Worm (Caenorhabditis elegans) whole organism, L3 larva: Measurements from ENCODE around the gene spds-1.

Source experiments
- R02D3.7 ChIP-seq: fragments of 150-350 bp; optimal IDR thresholded peaks from 2 replicates; lab custom pipeline; 2014; ENCODE audit warnings: missing biosample characterization, missing genetic modification characterization
- ZK546.5 ChIP-seq: sonication (generic microtip); optimal IDR thresholded peaks from 2 replicates; lab custom pipeline; 2017; ENCODE audit warnings: missing biosample characterization, missing genetic modification characterization
- aly-2 ChIP-seq: fragments of 150-350 bp; optimal IDR thresholded peaks from 2 replicates; lab custom pipeline; 2014; ENCODE audit warnings: missing biosample characterization, missing genetic modification characterization
- ama-1 ChIP-seq: fragments of 150-350 bp; optimal IDR thresholded peaks from 2 replicates; lab custom pipeline; 2018
- ceh-16 ChIP-seq: sonication (generic microtip); optimal IDR thresholded peaks from 2 replicates; lab custom pipeline; 2017; ENCODE audit warnings: missing biosample characterization, missing genetic modification characterization
- ceh-28 ChIP-seq: fragments of 150-350 bp; optimal IDR thresholded peaks from 2 replicates; lab custom pipeline; 2014; ENCODE audit warnings: missing biosample characterization, missing genetic modification reagents, missing genetic modification characterization
- ceh-82 ChIP-seq: fragments of 150-350 bp; optimal IDR thresholded peaks from 2 replicates; lab custom pipeline; 2014; ENCODE audit warnings: missing biosample characterization, missing genetic modification characterization
- ceh-9 ChIP-seq: sonication (generic microtip); optimal IDR thresholded peaks from 2 replicates; lab custom pipeline; 2018; ENCODE audit warnings: missing biosample characterization, missing genetic modification characterization
- daf-12 ChIP-seq: fragments of 150-350 bp; optimal IDR thresholded peaks from 2 replicates; lab custom pipeline; 2014; ENCODE audit warnings: missing biosample characterization, missing genetic modification reagents, missing genetic modification characterization
- egl-5 ChIP-seq: fragments of 150-350 bp; optimal IDR thresholded peaks from 2 replicates; lab custom pipeline; 2017; ENCODE audit warnings: missing biosample characterization, missing genetic modification reagents, missing genetic modification characterization, inconsistent platforms
- elt-1 ChIP-seq: fragments of 150-350 bp; optimal IDR thresholded peaks from 2 replicates; lab custom pipeline; 2014; ENCODE audit warnings: missing biosample characterization, missing genetic modification characterization
- elt-2 ChIP-seq: sonication (generic microtip); optimal IDR thresholded peaks from 2 replicates; lab custom pipeline; 2016; ENCODE audit warnings: missing genetic modification reagents, mild to moderate bottlenecking, missing genetic modification characterization, missing compliant biosample characterization
- eor-1 ChIP-seq, 2 experiments: fragments of 150-350 bp; optimal IDR thresholded peaks; 2 replicates each; lab custom pipeline; 2014 to 2018; ENCODE audit warnings: missing biosample characterization in 2 of 2, missing genetic modification characterization in 2 of 2
- fkh-10 ChIP-seq: sonication (generic microtip); optimal IDR thresholded peaks from 2 replicates; lab custom pipeline; 2017; ENCODE audit warnings: missing biosample characterization, missing genetic modification reagents, missing genetic modification characterization
- fkh-2 ChIP-seq: fragments of 150-350 bp; optimal IDR thresholded peaks from 2 replicates; lab custom pipeline; 2014; ENCODE audit warnings: missing biosample characterization, missing genetic modification reagents, missing genetic modification characterization
- fos-1 ChIP-seq: fragments of 150-350 bp; optimal IDR thresholded peaks from 2 replicates; lab custom pipeline; 2014; ENCODE audit warnings: missing biosample characterization, missing genetic modification characterization
- hmg-11 ChIP-seq: sonication (generic microtip); optimal IDR thresholded peaks from 2 replicates; lab custom pipeline; 2016; ENCODE audit warnings: missing genetic modification characterization, missing compliant biosample characterization
- jun-1 ChIP-seq: fragments of 150-350 bp; optimal IDR thresholded peaks from 2 replicates; lab custom pipeline; 2014; ENCODE audit warnings: missing biosample characterization, missing genetic modification reagents, missing genetic modification characterization
- lin-15B ChIP-seq: fragments of 150-350 bp; optimal IDR thresholded peaks from 2 replicates; lab custom pipeline; 2014; ENCODE audit warnings: missing biosample characterization, missing genetic modification characterization
- lin-39 ChIP-seq: fragments of 150-350 bp; optimal IDR thresholded peaks from 2 replicates; lab custom pipeline; 2018; ENCODE audit warnings: missing biosample characterization, missing genetic modification reagents, missing genetic modification characterization
- lsy-12 ChIP-seq: sonication (generic microtip); optimal IDR thresholded peaks from 2 replicates; lab custom pipeline; 2016; ENCODE audit warnings: mild to moderate bottlenecking, missing genetic modification characterization, missing compliant biosample characterization
- mml-1 ChIP-seq: fragments of 150-350 bp; sonication (generic microtip); optimal IDR thresholded peaks from 3 replicates; lab custom pipeline; 2014; ENCODE audit warnings: missing biosample characterization, missing genetic modification characterization
- nfya-1 ChIP-seq: sonication (generic microtip); optimal IDR thresholded peaks from 2 replicates; lab custom pipeline; 2017; ENCODE audit warnings: missing genetic modification characterization, mild to moderate bottlenecking, missing compliant biosample characterization, antibody characterized with exemption, moderate library complexity; ENCODE audit not compliant: insufficient read depth
- nhr-11 ChIP-seq: fragments of 150-350 bp; optimal IDR thresholded peaks from 2 replicates; lab custom pipeline; 2014; ENCODE audit warnings: missing biosample characterization, missing genetic modification characterization
- nhr-12 ChIP-seq: fragments of 150-350 bp; optimal IDR thresholded peaks from 2 replicates; lab custom pipeline; 2014; ENCODE audit warnings: missing biosample characterization, missing genetic modification characterization
- nhr-237 ChIP-seq: fragments of 150-350 bp; optimal IDR thresholded peaks from 2 replicates; lab custom pipeline; 2014; ENCODE audit warnings: missing biosample characterization, missing genetic modification characterization
- nhr-28 ChIP-seq: fragments of 150-350 bp; optimal IDR thresholded peaks from 2 replicates; lab custom pipeline; 2014; ENCODE audit warnings: missing biosample characterization, missing genetic modification characterization
- nhr-43 ChIP-seq: sonication (generic microtip); optimal IDR thresholded peaks from 2 replicates; lab custom pipeline; 2016; ENCODE audit warnings: mild to moderate bottlenecking, missing genetic modification characterization, missing compliant biosample characterization; ENCODE audit not compliant: poor library complexity, severe bottlenecking
- pha-4 ChIP-seq: fragments of 150-350 bp; optimal IDR thresholded peaks from 2 replicates; lab custom pipeline; 2014; ENCODE audit warnings: missing biosample characterization, missing genetic modification reagents, missing genetic modification characterization
- pqm-1 ChIP-seq: fragments of 150-350 bp; optimal IDR thresholded peaks from 2 replicates; lab custom pipeline; 2017; ENCODE audit warnings: missing biosample characterization, missing genetic modification characterization, inconsistent platforms
- skn-1 ChIP-seq: fragments of 150-350 bp; optimal IDR thresholded peaks from 2 replicates; lab custom pipeline; 2014; ENCODE audit warnings: missing biosample characterization, missing genetic modification characterization
- tbx-2 ChIP-seq: sonication (generic microtip); optimal IDR thresholded peaks from 2 replicates; lab custom pipeline; 2016; ENCODE audit warnings: mild to moderate bottlenecking, missing genetic modification characterization, missing compliant biosample characterization
- unc-62 ChIP-seq: fragments of 150-350 bp; sonication (generic microtip); optimal IDR thresholded peaks from 4 replicates; lab custom pipeline; 2014; ENCODE audit warnings: missing biosample characterization, missing genetic modification reagents, missing genetic modification characterization
- zag-1 ChIP-seq: fragments of 150-350 bp; optimal IDR thresholded peaks from 2 replicates; lab custom pipeline; 2014; ENCODE audit warnings: missing biosample characterization, missing genetic modification characterization

Gene spds-1

ce11 chrII:12789497-12789896 is 17.2 kb upstream of the spds-1 start:
- no peak for TF ChIP-seq hmg-11 (tag; lab: Kevin White, UChicago)
- no peak for TF ChIP-seq pha-4 (tag; lab: Kevin White, UChicago)
- no peak for TF ChIP-seq fkh-10 (GFP tag; lab: Kevin White, UChicago)
- no peak for TF ChIP-seq lin-15B (tag; lab: Kevin White, UChicago)
- no peak for TF ChIP-seq skn-1
- no peak for TF ChIP-seq ZK546.5 (tag; lab: Kevin White, UChicago)
- no peak for TF ChIP-seq nhr-12
- no peak for TF ChIP-seq tbx-2 (tag; lab: Kevin White, UChicago)
- TF ChIP-seq ceh-82 (tag; lab: Kevin White, UChicago) = no peak
- no peak for TF ChIP-seq nhr-11
- TF ChIP-seq daf-12 (tag; lab: Kevin White, UChicago) = no peak
- no peak for TF ChIP-seq ceh-28 (tag; lab: Kevin White, UChicago)

- no peak for TF ChIP-seq skn-1
- TF ChIP-seq nfya-1 = peak; percentile 98
- TF ChIP-seq, all 47 proteins: peak for 1
Measured at ce11 chrII:12790392-12790791, 16.3 kb upstream of the spds-1 start.

DNA sequence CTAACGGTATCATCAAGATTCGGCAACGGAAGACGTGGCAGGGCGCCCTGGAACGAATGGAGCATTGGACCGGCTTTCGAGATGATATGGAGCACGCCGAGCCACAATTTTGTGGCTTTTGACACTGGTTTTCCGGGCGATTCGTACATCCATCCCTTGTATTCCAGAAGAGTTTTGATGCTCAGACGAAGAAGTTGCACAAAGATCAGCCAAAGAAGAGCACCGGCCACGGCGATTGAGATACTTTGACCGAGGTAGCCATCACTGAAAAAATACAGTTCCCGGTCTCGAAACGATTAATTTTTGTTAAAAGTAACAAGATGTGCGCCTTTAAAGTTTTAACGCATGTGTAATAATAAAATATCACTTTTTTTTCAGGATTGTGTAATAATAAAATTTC is 11.5 kb upstream of the spds-1 start:
- TF ChIP-seq unc-62 (GFP tag; lab: Kevin White, UChicago) (no peak), daf-12 (tag; lab: Kevin White, UChicago) (no peak), eor-1 (tag; optimal IDR thresholded peaks at IDR 0.05; lab: Kevin White, UChicago) (no peak), nhr-43 (peak; percentile 37), zag-1 (tag; lab: Kevin White, UChicago) (no peak), nhr-28 (tag; lab: Kevin White, UChicago) (no peak), lsy-12 (tag; lab: Kevin White, UChicago) (peak; percentile 47), pqm-1 (no peak), tbx-2 (tag; lab: Kevin White, UChicago) (peak; percentile 3), ZK546.5 (tag; lab: Kevin White, UChicago) (no peak), fos-1 (tag; lab: Kevin White, UChicago) (no peak)

DNA sequence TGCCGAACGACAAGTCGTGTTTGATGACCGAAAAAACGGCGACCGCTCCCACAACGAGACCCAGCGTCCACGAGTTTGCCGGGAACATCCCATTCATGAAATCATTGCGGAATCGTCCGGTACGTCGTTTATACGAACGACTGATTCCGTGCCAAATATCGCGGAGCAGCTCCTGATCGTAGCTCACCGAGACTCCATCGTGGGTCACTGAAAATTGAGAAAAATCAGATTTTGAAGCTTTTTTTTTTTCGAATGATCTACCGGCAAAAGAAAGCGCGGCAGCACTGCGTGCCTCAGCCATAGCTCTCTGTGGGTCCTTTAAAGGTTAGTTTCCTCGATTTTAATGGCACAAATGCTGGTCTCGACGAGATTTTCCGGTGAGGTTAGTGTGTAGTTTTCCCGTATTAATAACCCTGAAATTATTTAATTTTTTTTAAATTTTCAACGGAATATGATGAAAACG is 10.6 kb upstream of the spds-1 start, which contains the start of gene cpt-1:
TSS of gene cpt-1 (minus strand) at position 413 of the 463 bp plus-strand sequence.
- TF ChIP-seq ama-1 (lab: Kevin White, UChicago) = peak; percentile 12
- no peak for TF ChIP-seq nhr-237 (tag; lab: Kevin White, UChicago)
- peak; percentile 23 for TF ChIP-seq nhr-43
- TF ChIP-seq elt-2 (tag; lab: Kevin White, UChicago) = peak; percentile 36

DNA sequence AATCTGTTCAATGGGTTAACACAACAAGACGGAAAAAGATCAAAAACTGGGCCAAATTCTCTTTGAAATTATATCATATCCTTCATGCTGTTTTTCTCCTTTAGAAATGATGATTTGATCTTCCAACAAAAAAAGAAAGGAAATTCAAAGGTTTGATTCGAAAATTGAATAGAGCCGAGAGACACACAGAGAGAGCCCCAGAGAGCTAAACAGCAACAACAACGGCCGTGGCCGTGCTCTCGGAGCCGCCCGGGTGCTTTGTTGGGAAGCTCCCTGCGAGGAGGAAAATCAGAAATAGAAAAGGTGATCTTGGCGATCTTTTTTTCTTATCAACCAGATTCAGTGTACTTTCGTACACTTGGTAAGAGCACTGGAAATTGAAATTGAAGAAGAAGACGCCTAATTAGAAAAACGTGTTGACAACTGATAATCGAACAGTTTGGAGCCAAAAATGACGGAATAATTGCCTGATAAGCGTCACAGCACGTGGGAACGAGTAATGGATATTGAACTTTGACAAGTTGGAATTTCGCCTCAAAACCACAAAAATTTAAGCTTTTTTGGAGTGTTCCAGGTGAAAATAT is 9.4 kb upstream of the spds-1 start:
- TF ChIP-seq mml-1 (no peak), nhr-237 (tag; lab: Kevin White, UChicago) (no peak), ceh-82 (tag; lab: Kevin White, UChicago) (no peak), ceh-16 (tag; lab: Kevin White, UChicago) (no peak), ZK546.5 (tag; lab: Kevin White, UChicago) (no peak), pqm-1 (peak; percentile 94), pha-4 (tag; lab: Kevin White, UChicago) (peak; percentile 54), nhr-43 (peak; percentile 16), elt-1 (tag; lab: Kevin White, UChicago) (no peak), ama-1 (lab: Kevin White, UChicago) (peak; percentile 78), nhr-28 (tag; lab: Kevin White, UChicago) (no peak), nhr-11 (no peak), eor-1 (tag; optimal IDR thresholded peaks at IDR 0.05; lab: Kevin White, UChicago) (no peak), elt-2 (tag; lab: Kevin White, UChicago) (peak; percentile 88), jun-1 (tag; lab: Kevin White, UChicago) (peak; percentile 57), hmg-11 (tag; lab: Kevin White, UChicago) (peak; percentile 9), skn-1 (no peak), fkh-2 (tag; lab: Kevin White, UChicago) (no peak), fkh-10 (GFP tag; lab: Kevin White, UChicago) (peak; percentile 34), egl-5 (no peak), unc-62 (GFP tag; lab: Kevin White, UChicago) (no peak), R02D3.7 (tag; lab: Kevin White, UChicago) (no peak), lsy-12 (tag; lab: Kevin White, UChicago) (no peak), ceh-9 (tag; lab: Kevin White, UChicago) (no peak), aly-2 (no peak), daf-12 (tag; lab: Kevin White, UChicago) (no peak), nfya-1 (peak; percentile 6), lin-15B (tag; lab: Kevin White, UChicago) (peak; percentile 8), lin-39 (tag; lab: Kevin White, UChicago) (no peak)
